1 fruit fly cellular context compared by ENCODE assay signal in the genomic region with DNA sequence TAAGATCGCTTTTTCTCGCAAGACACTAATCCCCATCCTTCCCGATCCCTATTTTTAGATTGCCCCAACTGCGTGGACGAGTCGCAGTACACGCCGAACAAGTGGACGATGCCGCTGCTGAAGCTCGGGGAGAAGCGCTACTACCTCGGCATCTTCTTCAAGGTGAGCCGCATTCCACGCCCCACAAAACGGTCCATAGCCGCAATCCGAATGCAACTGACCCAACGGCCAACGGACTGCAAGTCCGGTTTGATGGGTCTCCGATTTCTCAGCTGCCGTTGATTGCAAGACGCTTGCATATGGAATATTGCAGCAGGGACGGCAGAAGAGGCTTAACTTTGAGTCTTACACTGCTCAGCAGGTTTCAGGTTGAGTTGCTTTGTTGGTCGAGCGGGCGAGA.
TF ChIP-seq lines count a peak whose summit lies in the region.

No protein-coding gene starts in this region.

TF ChIP-seq in whole organism, embryonic, 481 proteins besides CTCF, POLR2A, EP300 and RAD21 (continued from another document):
- TF ChIP-seq mld (GFP tag; IDR thresholded peaks at IDR 0.05; lab: Robert Waterston, UW; ENCODE audit: partially characterized antibody) = no peak
- no peak for TF ChIP-seq CG2199 (GFP tag; IDR thresholded peaks at IDR 0.05; lab: Robert Waterston, UW)
- TF ChIP-seq dan (GFP tag; IDR thresholded peaks at IDR 0.05; lab: Robert Waterston, UW) = no peak
- peak; percentile 85 for TF ChIP-seq sd (tag; optimal IDR thresholded peaks at IDR 0.05; lab: Kevin White, UChicago)
- no peak for TF ChIP-seq chn (GFP tag; optimal IDR thresholded peaks at IDR 0.05; lab: Kevin White, UChicago)
